Worm (Caenorhabditis elegans) whole organism, late embryonic: ENCODE measurements around the gene bbs-4.
A peak's percentile ranks its signal among the peaks of the same experiment; 100 is the strongest.

ENCODE experiments used
- C08G9.2 ChIP-seq: sonication (generic microtip); optimal IDR thresholded peaks from 2 replicates; lab custom pipeline; 2016; ENCODE audit warnings: mild to moderate bottlenecking, missing genetic modification characterization, moderate library complexity, missing compliant biosample characterization
- K02D7.2 ChIP-seq: sonication (generic microtip); optimal IDR thresholded peaks from 2 replicates; lab custom pipeline; 2017; ENCODE audit warnings: mild to moderate bottlenecking, missing genetic modification characterization, missing compliant biosample characterization
- T23F11.4 ChIP-seq: fragments of 200-800 bp; sonication (Bioruptor generic); optimal IDR thresholded peaks from 2 replicates; lab custom pipeline; 2018; ENCODE audit warnings: mild to moderate bottlenecking, missing genetic modification characterization, missing compliant biosample characterization
- Y22D7AL.16 ChIP-seq: sonication (generic microtip); optimal IDR thresholded peaks from 2 replicates; lab custom pipeline; 2016; ENCODE audit warnings: missing genetic modification characterization, missing compliant biosample characterization
- ahr-1 ChIP-seq: sonication (generic microtip); optimal IDR thresholded peaks from 2 replicates; lab custom pipeline; 2016; ENCODE audit warnings: missing genetic modification characterization, missing compliant biosample characterization
- ama-1 ChIP-seq: fragments of 150-350 bp; optimal IDR thresholded peaks from 2 replicates; lab custom pipeline; 2014
- ceh-14 ChIP-seq: sonication (generic microtip); optimal IDR thresholded peaks from 2 replicates; lab custom pipeline; 2016; ENCODE audit warnings: missing genotype, missing genetic modification characterization, missing compliant biosample characterization
- ceh-18 ChIP-seq: sonication (generic microtip); optimal IDR thresholded peaks from 2 replicates; lab custom pipeline; 2016; ENCODE audit warnings: missing genetic modification characterization, missing compliant biosample characterization
- ceh-19 ChIP-seq: fragments of 200-800 bp; sonication (Bioruptor generic); optimal IDR thresholded peaks from 2 replicates; lab custom pipeline; 2018; ENCODE audit warnings: mild to moderate bottlenecking, missing genetic modification characterization, missing compliant biosample characterization
- ceh-2 ChIP-seq: sonication (generic microtip); optimal IDR thresholded peaks from 2 replicates; lab custom pipeline; 2016; ENCODE audit warnings: missing genotype, missing genetic modification characterization, missing compliant biosample characterization
- ceh-22 ChIP-seq: sonication (generic microtip); optimal IDR thresholded peaks from 2 replicates; lab custom pipeline; 2017; ENCODE audit warnings: missing biosample characterization, missing genetic modification characterization
- ceh-30 ChIP-seq: fragments of 150-350 bp; optimal IDR thresholded peaks from 2 replicates; lab custom pipeline; 2014; ENCODE audit warnings: missing biosample characterization, missing genetic modification characterization
- ceh-31 ChIP-seq: sonication (generic microtip); optimal IDR thresholded peaks from 2 replicates; lab custom pipeline; 2016; ENCODE audit warnings: missing genetic modification characterization, missing compliant biosample characterization
- ceh-34 ChIP-seq: sonication (generic microtip); optimal IDR thresholded peaks from 2 replicates; lab custom pipeline; 2016; ENCODE audit warnings: mild to moderate bottlenecking, missing genetic modification characterization, missing compliant biosample characterization
- ceh-45 ChIP-seq: fragments of 200-800 bp; sonication (Bioruptor generic); IDR thresholded peaks from 2 replicates; pipeline ENCODE4 v1.3.6; 2022; ENCODE audit warnings: missing genetic modification reagents, missing genetic modification characterization, missing compliant biosample characterization
- ceh-48 ChIP-seq: sonication (generic microtip); optimal IDR thresholded peaks from 2 replicates; lab custom pipeline; 2016; ENCODE audit warnings: missing genetic modification characterization, inconsistent platforms, missing compliant biosample characterization
- ceh-6 ChIP-seq: fragments of 200-800 bp; sonication (Bioruptor generic); optimal IDR thresholded peaks from 2 replicates; lab custom pipeline; 2018; ENCODE audit warnings: mild to moderate bottlenecking, missing genetic modification characterization, missing compliant biosample characterization
- ceh-9 ChIP-seq: sonication (generic microtip); optimal IDR thresholded peaks from 2 replicates; lab custom pipeline; 2016; ENCODE audit warnings: mild to moderate bottlenecking, missing genetic modification characterization, inconsistent platforms, missing compliant biosample characterization
- che-1 ChIP-seq: sonication (generic microtip); optimal IDR thresholded peaks from 2 replicates; lab custom pipeline; 2016; ENCODE audit warnings: mild to moderate bottlenecking, missing genetic modification characterization, missing compliant biosample characterization
- dmd-4 ChIP-seq: sonication (generic microtip); optimal IDR thresholded peaks from 2 replicates; lab custom pipeline; 2016; ENCODE audit warnings: borderline replicate concordance, missing genetic modification characterization, missing compliant biosample characterization
- dve-1 ChIP-seq: sonication (generic microtip); optimal IDR thresholded peaks from 2 replicates; lab custom pipeline; 2017; ENCODE audit warnings: antibody characterized with exemption, mild to moderate bottlenecking, missing genetic modification characterization, missing compliant biosample characterization
- eyg-1 ChIP-seq: sonication (generic microtip); optimal IDR thresholded peaks from 2 replicates; lab custom pipeline; 2016; ENCODE audit warnings: missing genotype, missing genetic modification characterization, missing compliant biosample characterization
- fax-1 ChIP-seq: sonication (generic microtip); optimal IDR thresholded peaks from 2 replicates; lab custom pipeline; 2016; ENCODE audit warnings: missing genotype, missing genetic modification characterization, missing compliant biosample characterization
- fkh-10 ChIP-seq: fragments of 150-350 bp; optimal IDR thresholded peaks from 2 replicates; lab custom pipeline; 2014; ENCODE audit warnings: missing biosample characterization, missing genetic modification reagents, missing genetic modification characterization
- gmeb-2 ChIP-seq: sonication (generic microtip); optimal IDR thresholded peaks from 2 replicates; lab custom pipeline; 2016; ENCODE audit warnings: missing genetic modification characterization, inconsistent platforms, missing compliant biosample characterization
- hlh-13 ChIP-seq: fragments of 200-800 bp; sonication (Bioruptor generic); optimal IDR thresholded peaks from 2 replicates; lab custom pipeline; 2018; ENCODE audit warnings: mild to moderate bottlenecking, missing genetic modification characterization, missing compliant biosample characterization
- hlh-15 ChIP-seq: sonication (generic microtip); optimal IDR thresholded peaks from 2 replicates; lab custom pipeline; 2016; ENCODE audit warnings: missing genetic modification characterization, missing compliant biosample characterization
- hlh-30 ChIP-seq: sonication (generic microtip); optimal IDR thresholded peaks from 2 replicates; lab custom pipeline; 2017; ENCODE audit warnings: antibody characterized with exemption, missing genetic modification characterization, missing compliant biosample characterization; ENCODE audit not compliant: insufficient read depth
- hlh-6 ChIP-seq: sonication (generic microtip); optimal IDR thresholded peaks from 2 replicates; lab custom pipeline; 2016; ENCODE audit warnings: missing genotype, missing genetic modification characterization, missing compliant biosample characterization
- hlh-8 ChIP-seq: sonication (generic microtip); optimal IDR thresholded peaks from 2 replicates; lab custom pipeline; 2016; ENCODE audit warnings: missing genotype, missing genetic modification characterization, missing compliant biosample characterization
- lim-6 ChIP-seq: sonication (generic microtip); optimal IDR thresholded peaks from 2 replicates; lab custom pipeline; 2016; ENCODE audit warnings: missing genetic modification characterization, missing compliant biosample characterization
- lin-11 ChIP-seq: fragments of 200-800 bp; sonication (Bioruptor generic); optimal IDR thresholded peaks from 2 replicates; lab custom pipeline; 2018; ENCODE audit warnings: mild to moderate bottlenecking, missing genetic modification characterization, missing compliant biosample characterization
- madf-2 ChIP-seq: sonication (generic microtip); optimal IDR thresholded peaks from 2 replicates; lab custom pipeline; 2017; ENCODE audit warnings: missing genetic modification characterization, missing compliant biosample characterization
- mec-3 ChIP-seq: sonication (generic microtip); optimal IDR thresholded peaks from 2 replicates; lab custom pipeline; 2016; ENCODE audit warnings: borderline replicate concordance, missing genetic modification characterization, missing compliant biosample characterization
- nfya-1 ChIP-seq: sonication (generic microtip); optimal IDR thresholded peaks from 2 replicates; lab custom pipeline; 2017; ENCODE audit warnings: missing genetic modification characterization, mild to moderate bottlenecking, missing compliant biosample characterization, antibody characterized with exemption, moderate library complexity
- nhr-232 ChIP-seq: sonication (generic microtip); optimal IDR thresholded peaks from 2 replicates; lab custom pipeline; 2016; ENCODE audit warnings: missing genetic modification characterization, missing compliant biosample characterization
- odd-2 ChIP-seq: sonication (generic microtip); optimal IDR thresholded peaks from 2 replicates; lab custom pipeline; 2017; ENCODE audit warnings: antibody characterized with exemption, mild to moderate bottlenecking, missing genetic modification characterization, missing compliant biosample characterization
- pag-3 ChIP-seq: sonication (generic microtip); optimal IDR thresholded peaks from 2 replicates; lab custom pipeline; 2016; ENCODE audit warnings: missing compliant biosample characterization, missing genetic modification characterization, borderline replicate concordance
- pat-9 ChIP-seq: fragments of 200-800 bp; sonication (Bioruptor generic); optimal IDR thresholded peaks from 2 replicates; lab custom pipeline; 2018; ENCODE audit warnings: mild to moderate bottlenecking, missing genetic modification characterization, moderate library complexity, missing compliant biosample characterization
- pax-1 ChIP-seq: fragments of 150-350 bp; optimal IDR thresholded peaks from 2 replicates; lab custom pipeline; 2014; ENCODE audit warnings: missing biosample characterization, missing genetic modification characterization
- pha-4 ChIP-seq: fragments of 150-350 bp; optimal IDR thresholded peaks from 2 replicates; lab custom pipeline; 2018; ENCODE audit warnings: missing biosample characterization, missing genetic modification reagents, missing genetic modification characterization
- pqm-1 ChIP-seq: sonication (generic microtip); optimal IDR thresholded peaks from 2 replicates; lab custom pipeline; 2016; ENCODE audit warnings: missing genetic modification characterization, missing compliant biosample characterization
- sox-4 ChIP-seq: sonication (generic microtip); optimal IDR thresholded peaks from 2 replicates; lab custom pipeline; 2017; ENCODE audit warnings: mild to moderate bottlenecking, missing genetic modification characterization, inconsistent platforms, missing compliant biosample characterization
- tbx-7 ChIP-seq: sonication (generic microtip); optimal IDR thresholded peaks from 2 replicates; lab custom pipeline; 2016; ENCODE audit warnings: missing genotype, missing genetic modification characterization, missing compliant biosample characterization
- ttx-3 ChIP-seq: sonication (generic microtip); optimal IDR thresholded peaks from 2 replicates; lab custom pipeline; 2016; ENCODE audit warnings: missing genetic modification reagents, missing genetic modification characterization, missing compliant biosample characterization
- unc-3 ChIP-seq, 2 experiments: fragments of 200-800 bp in 1 of 2; sonication (Bioruptor generic) in 1 of 2; sonication (generic microtip) in 1 of 2; conservative IDR thresholded peaks in 1 of 2; optimal IDR thresholded peaks in 1 of 2; 2 replicates each; pipeline versions ENCODE4 v1.3.6 to Lab custom; 2016 to 2022; ENCODE audit warnings: missing compliant biosample characterization in 2 of 2, missing genetic modification characterization in 2 of 2, missing genetic modification reagents in 1 of 2
- unc-42 ChIP-seq: sonication (generic microtip); optimal IDR thresholded peaks from 2 replicates; lab custom pipeline; 2016; ENCODE audit warnings: missing genotype, missing genetic modification characterization, missing compliant biosample characterization
- unc-55 ChIP-seq: sonication (generic microtip); optimal IDR thresholded peaks from 2 replicates; lab custom pipeline; 2017; ENCODE audit warnings: missing biosample characterization, missing genetic modification reagents, missing genetic modification characterization
- unc-86 ChIP-seq: sonication (generic microtip); optimal IDR thresholded peaks from 2 replicates; lab custom pipeline; 2016; ENCODE audit warnings: missing genetic modification characterization, missing compliant biosample characterization
- ztf-16 ChIP-seq: sonication (generic microtip); optimal IDR thresholded peaks from 2 replicates; lab custom pipeline; 2017; ENCODE audit warnings: missing genetic modification characterization, missing compliant biosample characterization

bbs-4 gene

ce11 chrIII:9631117-9631655, 19.2 kb upstream of the bbs-4 start, which contains the start of gene ubc-7:
TSS of gene ubc-7 (minus strand) at chrIII:9631167.
- TF ChIP-seq unc-55 (peak; percentile 11), fax-1 (tag; lab: Kevin White, UChicago) (no peak), ceh-19 (GFP tag; lab: Kevin White, UChicago) (peak; percentile 33), ceh-14 (tag; lab: Kevin White, UChicago) (no peak), unc-42 (tag; lab: Kevin White, UChicago) (peak; percentile 37), ceh-18 (tag; lab: Kevin White, UChicago) (peak; percentile 4), ceh-31 (peak; percentile 34), nfya-1 (tag; lab: Kevin White, UChicago) (peak; percentile 57), hlh-30 (peak; percentile 60)

ce11 chrIII:9629855-9630254, 17.9 kb upstream of the bbs-4 start, which contains the start of gene rpac-19:
TSS of gene rpac-19 (minus strand) at chrIII:9629885.
- TF ChIP-seq nhr-232 (tag; lab: Kevin White, UChicago) (no peak), tbx-7 (tag; lab: Kevin White, UChicago) (no peak), ceh-19 (GFP tag; lab: Kevin White, UChicago) (peak; percentile 7), sox-4 (tag; lab: Kevin White, UChicago) (peak; percentile 55), ceh-6 (GFP tag; lab: Kevin White, UChicago) (no peak), unc-3 (GFP tag; conservative IDR thresholded peaks at IDR 0.05; lab: Robert Waterston, UW) (0 out of 2 replicates have a peak, but pooled peaks have one; percentile 46), unc-3 (tag; optimal IDR thresholded peaks at IDR 0.05; lab: Kevin White, UChicago) (no peak), ceh-14 (tag; lab: Kevin White, UChicago) (peak; percentile 73), ttx-3 (tag; lab: Kevin White, UChicago) (peak; percentile 67), pha-4 (no peak), pqm-1 (no peak), hlh-30 (no peak), unc-42 (tag; lab: Kevin White, UChicago) (no peak), mec-3 (tag; lab: Kevin White, UChicago) (no peak), T23F11.4 (GFP tag; lab: Kevin White, UChicago) (no peak), dmd-4 (tag; lab: Kevin White, UChicago) (peak; percentile 21), hlh-13 (GFP tag; lab: Kevin White, UChicago) (no peak), eyg-1 (no peak), che-1 (tag; lab: Kevin White, UChicago) (peak; percentile 46), ceh-22 (no peak), pag-3 (tag; lab: Kevin White, UChicago) (no peak), ceh-30 (no peak), madf-2 (peak; percentile 42), lin-11 (tag; lab: Kevin White, UChicago) (peak; percentile 47), unc-86 (tag; lab: Kevin White, UChicago) (peak; percentile 69), ceh-48 (tag; lab: Kevin White, UChicago) (no peak), ceh-9 (tag; lab: Kevin White, UChicago) (no peak), hlh-8 (tag; lab: Kevin White, UChicago) (peak; percentile 31), hlh-6 (tag; lab: Kevin White, UChicago) (no peak), lim-6 (tag; lab: Kevin White, UChicago) (no peak), ceh-45 (no peak), fkh-10 (no peak), pat-9 (tag; lab: Kevin White, UChicago) (peak; percentile 48), ama-1 (no peak), gmeb-2 (tag; lab: Kevin White, UChicago) (no peak), ahr-1 (tag; lab: Kevin White, UChicago) (peak; percentile 44), pax-1 (tag; lab: Kevin White, UChicago) (no peak), ztf-16 (tag; lab: Kevin White, UChicago) (no peak), C08G9.2 (tag; lab: Kevin White, UChicago) (peak; percentile 18), K02D7.2 (tag; lab: Kevin White, UChicago) (peak; percentile 64), hlh-15 (tag; lab: Kevin White, UChicago) (no peak), dve-1 (tag; lab: Kevin White, UChicago) (no peak), ceh-34 (no peak), Y22D7AL.16 (tag; lab: Kevin White, UChicago) (peak; percentile 55), odd-2 (tag; lab: Kevin White, UChicago) (peak; percentile 59), ceh-2 (tag; lab: Kevin White, UChicago) (peak; percentile 67)
